Worm (Caenorhabditis elegans) whole organism, midembryonic: ENCODE results near the gene ceph-41.

Source experiments
- T22C8.4 ChIP-seq: fragments of 200-800 bp; sonication (Bioruptor generic); IDR thresholded peaks from 2 replicates; pipeline ENCODE4 v1.3.6; 2022; ENCODE audit warnings: missing genetic modification characterization, missing compliant biosample characterization
- cog-1 ChIP-seq: sonication (generic microtip); optimal IDR thresholded peaks from 2 replicates; lab custom pipeline; 2016; ENCODE audit warnings: missing genetic modification characterization, missing compliant biosample characterization
- flt-1 ChIP-seq: fragments of 200-800 bp; sonication (Bioruptor generic); IDR thresholded peaks from 2 replicates; pipeline ENCODE4 v1.3.6; 2022; ENCODE audit warnings: missing genetic modification characterization, missing compliant biosample characterization
- klf-2 ChIP-seq: fragments of 200-800 bp; sonication (Bioruptor generic); conservative IDR thresholded peaks from 2 replicates; pipeline ENCODE4 v1.3.6; 2022; ENCODE audit warnings: missing genetic modification reagents, missing genetic modification characterization, missing compliant biosample characterization
- med-1 ChIP-seq: sonication (generic microtip); optimal IDR thresholded peaks from 2 replicates; lab custom pipeline; 2017; ENCODE audit warnings: missing genetic modification characterization, mild to moderate bottlenecking, missing compliant biosample characterization, antibody characterized with exemption, missing genetic modification reagents; ENCODE audit not compliant: insufficient read depth
- ref-1 ChIP-seq: fragments of 200-800 bp; sonication (Bioruptor generic); conservative IDR thresholded peaks from 2 replicates; pipeline ENCODE4 v1.3.6; 2022; ENCODE audit warnings: missing genetic modification reagents, missing genetic modification characterization, missing compliant biosample characterization
- tab-1 ChIP-seq: fragments of 200-800 bp; sonication (Bioruptor generic); IDR thresholded peaks from 2 replicates; pipeline ENCODE4 v1.3.6; 2022; ENCODE audit warnings: missing genetic modification characterization, missing compliant biosample characterization
- ztf-23 ChIP-seq: fragments of 200-800 bp; sonication (Bioruptor generic); IDR thresholded peaks from 2 replicates; pipeline ENCODE4 v1.3.6; 2022; ENCODE audit warnings: missing genetic modification reagents, missing genetic modification characterization, missing compliant biosample characterization
- ztf-29 ChIP-seq: fragments of 200-800 bp; sonication (Bioruptor generic); IDR thresholded peaks from 2 replicates; pipeline ENCODE4 v1.3.6; 2022; ENCODE audit warnings: missing genetic modification reagents, missing genetic modification characterization, missing compliant biosample characterization

ceph-41 gene

DNA sequence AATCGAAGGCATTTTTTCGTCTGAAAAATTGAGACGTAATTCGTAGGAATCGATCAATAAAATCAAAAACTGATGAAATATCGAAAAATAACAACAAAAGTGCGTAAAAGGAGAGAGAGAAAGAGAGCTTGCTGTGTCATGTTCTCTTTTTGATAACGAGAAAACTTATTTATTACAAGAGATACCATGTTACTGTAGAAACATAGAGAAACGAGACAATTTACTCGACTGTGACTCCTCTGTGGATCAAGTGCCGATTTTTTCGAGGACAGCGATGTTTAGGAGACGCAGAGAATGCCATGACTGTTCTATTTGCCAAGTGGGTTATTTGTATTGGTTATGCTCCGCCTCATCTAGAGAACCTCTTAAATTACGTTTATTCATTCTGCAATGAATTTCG lies 6.5 kb downstream of the ceph-41 start, which contains the start of gene sph-1:
Gene sph-1 (minus strand): TSS at position 23 of the 400 bp plus-strand sequence.
- TF ChIP-seq med-1 (GFP tag; lab: Kevin White, UChicago) (no peak), ztf-29 (GFP tag; lab: Robert Waterston, UW) (no peak), cog-1 (tag; lab: Kevin White, UChicago) (no peak), T22C8.4 (GFP tag; lab: Robert Waterston, UW) (no peak), tab-1 (no peak), klf-2 (GFP tag; lab: Robert Waterston, UW) (no peak), ref-1 (GFP tag; lab: Robert Waterston, UW) (no peak), ztf-23 (GFP tag; lab: Robert Waterston, UW) (no peak), flt-1 (GFP tag; lab: Robert Waterston, UW) (no peak)

- TF ChIP-seq ztf-23 (GFP tag; lab: Robert Waterston, UW) (0 out of 2 replicates have a peak, but pooled peaks have one; percentile 31), tab-1 (0 out of 2 replicates have a peak, but pooled peaks have one; percentile 16), flt-1 (GFP tag; lab: Robert Waterston, UW) (no peak), klf-2 (GFP tag; lab: Robert Waterston, UW) (no peak), cog-1 (tag; lab: Kevin White, UChicago) (no peak), ztf-29 (GFP tag; lab: Robert Waterston, UW) (no peak), T22C8.4 (GFP tag; lab: Robert Waterston, UW) (no peak), ref-1 (GFP tag; lab: Robert Waterston, UW) (no peak), med-1 (GFP tag; lab: Kevin White, UChicago) (no peak)
Measured at ce11 chrIV:8136005-8136512, 9.1 kb downstream of the ceph-41 start, which contains the start of the genes isp-1 and islo-1. Gene isp-1, minus strand, starts transcription at chrIV:8136055. Gene islo-1, plus strand, starts transcription at chrIV:8136389.

DNA sequence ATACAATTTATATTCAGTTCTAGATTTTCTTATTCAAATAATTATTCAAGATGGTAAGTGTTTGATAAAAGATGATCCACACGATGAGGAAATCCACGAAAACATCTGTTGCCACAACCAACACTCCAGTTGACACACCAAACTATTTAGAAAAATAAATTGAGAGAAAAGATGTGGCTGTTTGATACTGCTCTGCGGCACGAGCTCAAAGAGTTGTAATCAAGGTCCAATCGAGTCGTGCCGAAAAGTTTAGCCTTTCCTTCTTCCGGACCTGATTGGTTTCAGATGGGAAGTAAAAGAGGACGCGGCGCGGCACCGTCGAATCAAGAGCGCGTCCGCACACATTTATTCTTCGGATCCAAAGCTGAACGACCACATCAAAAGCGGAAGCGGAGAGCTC lies 9.5 kb downstream of the ceph-41 start:
- TF ChIP-seq klf-2 (GFP tag; lab: Robert Waterston, UW) (no peak), ztf-23 (GFP tag; lab: Robert Waterston, UW) (no peak), med-1 (GFP tag; lab: Kevin White, UChicago) (no peak), tab-1 (no peak), flt-1 (GFP tag; lab: Robert Waterston, UW) (no peak), ztf-29 (GFP tag; lab: Robert Waterston, UW) (no peak), cog-1 (tag; lab: Kevin White, UChicago) (no peak), T22C8.4 (GFP tag; lab: Robert Waterston, UW) (no peak)

ce11 chrIV:8138984-8139383 lies 12.0 kb downstream of the ceph-41 start, which contains the start of gene pmk-3:
Gene pmk-3, plus strand, starts transcription at chrIV:8139219.
- TF ChIP-seq ref-1 (GFP tag; lab: Robert Waterston, UW) (no peak), med-1 (GFP tag; lab: Kevin White, UChicago) (no peak), T22C8.4 (GFP tag; lab: Robert Waterston, UW) (no peak), ztf-29 (GFP tag; lab: Robert Waterston, UW) (no peak), cog-1 (tag; lab: Kevin White, UChicago) (no peak), tab-1 (no peak), ztf-23 (GFP tag; lab: Robert Waterston, UW) (no peak), flt-1 (GFP tag; lab: Robert Waterston, UW) (no peak), klf-2 (GFP tag; lab: Robert Waterston, UW) (no peak)

DNA sequence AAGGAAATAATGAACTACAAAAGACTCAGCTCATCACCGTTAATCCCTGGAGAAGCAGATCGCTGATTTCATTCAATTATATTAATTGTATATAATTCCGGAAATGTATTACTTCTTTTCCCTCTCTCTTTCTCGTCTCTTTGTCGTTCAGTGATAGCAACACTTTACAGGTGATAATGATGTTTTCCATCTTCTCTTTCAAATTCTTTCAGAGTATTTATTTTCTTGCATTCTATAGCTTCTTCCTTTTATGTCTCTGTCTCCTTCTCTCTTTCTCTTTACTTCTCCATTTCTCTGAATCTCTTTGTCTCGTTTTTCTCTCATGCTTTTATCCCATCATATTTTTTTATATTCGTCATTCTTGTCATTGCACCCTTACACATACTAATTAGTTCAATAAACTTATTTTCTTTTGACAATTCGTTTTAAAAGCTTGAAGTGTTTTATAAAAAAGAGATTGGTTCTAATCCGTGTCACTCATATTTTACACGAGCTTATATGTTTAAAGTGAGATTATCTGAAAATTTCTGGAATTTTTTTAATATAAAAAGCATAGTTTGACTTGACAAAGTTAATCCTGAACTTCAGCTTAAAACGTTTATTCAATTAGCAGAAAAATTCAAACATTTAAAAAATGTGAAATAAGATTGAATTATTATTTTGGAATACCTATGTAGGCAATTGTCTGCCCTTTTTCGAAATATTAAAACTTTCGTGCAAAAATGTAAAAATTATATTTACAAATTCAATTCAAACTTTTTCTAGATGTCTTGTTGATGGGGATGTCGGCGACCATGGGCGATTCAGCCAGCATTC lies 15.9 kb downstream of the ceph-41 start, which contains the start of gene pmk-2:
Gene pmk-2 (plus strand): TSS at position 766 of the 816 bp plus-strand sequence.
- TF ChIP-seq flt-1 (GFP tag; lab: Robert Waterston, UW) (no peak), klf-2 (GFP tag; lab: Robert Waterston, UW) (no peak), med-1 (GFP tag; lab: Kevin White, UChicago) (no peak), T22C8.4 (GFP tag; lab: Robert Waterston, UW) (no peak), cog-1 (tag; lab: Kevin White, UChicago) (no peak), ref-1 (GFP tag; lab: Robert Waterston, UW) (no peak), ztf-29 (GFP tag; lab: Robert Waterston, UW) (no peak), ztf-23 (GFP tag; lab: Robert Waterston, UW) (no peak), tab-1 (no peak)

ce11 chrIV:8144341-8144740 lies 17.3 kb downstream of the ceph-41 start:
- TF ChIP-seq med-1 (GFP tag; lab: Kevin White, UChicago) (no peak), ztf-29 (GFP tag; lab: Robert Waterston, UW) (no peak), T22C8.4 (GFP tag; lab: Robert Waterston, UW) (no peak), ztf-23 (GFP tag; lab: Robert Waterston, UW) (no peak), klf-2 (GFP tag; lab: Robert Waterston, UW) (no peak), cog-1 (tag; lab: Kevin White, UChicago) (no peak), tab-1 (no peak), ref-1 (GFP tag; lab: Robert Waterston, UW) (no peak)

- no peak for TF ChIP-seq T22C8.4 (GFP tag; lab: Robert Waterston, UW)
- no peak for TF ChIP-seq ref-1 (GFP tag; lab: Robert Waterston, UW)
- no peak for TF ChIP-seq ztf-23 (GFP tag; lab: Robert Waterston, UW)
- TF ChIP-seq tab-1 = no peak
- TF ChIP-seq flt-1 (GFP tag; lab: Robert Waterston, UW) = no peak
- TF ChIP-seq cog-1 (tag; lab: Kevin White, UChicago) = no peak
- TF ChIP-seq med-1 (GFP tag; lab: Kevin White, UChicago) = no peak
- no peak for TF ChIP-seq klf-2 (GFP tag; lab: Robert Waterston, UW)
- no peak for TF ChIP-seq ztf-29 (GFP tag; lab: Robert Waterston, UW)
Measured at ce11 chrIV:8146283-8146682, 19.3 kb downstream of the ceph-41 start.

ce11 chrIV:8148494-8148893 lies 21.5 kb downstream of the ceph-41 start, which contains the start of gene pmk-1:
Gene pmk-1, plus strand, starts transcription at chrIV:8148794.
- TF ChIP-seq T22C8.4 (GFP tag; lab: Robert Waterston, UW) = no peak
- TF ChIP-seq tab-1 = no peak
